Fruit fly (Drosophila melanogaster): ENCODE measurements around the gene Uvrag.

Gene Uvrag

DNA sequence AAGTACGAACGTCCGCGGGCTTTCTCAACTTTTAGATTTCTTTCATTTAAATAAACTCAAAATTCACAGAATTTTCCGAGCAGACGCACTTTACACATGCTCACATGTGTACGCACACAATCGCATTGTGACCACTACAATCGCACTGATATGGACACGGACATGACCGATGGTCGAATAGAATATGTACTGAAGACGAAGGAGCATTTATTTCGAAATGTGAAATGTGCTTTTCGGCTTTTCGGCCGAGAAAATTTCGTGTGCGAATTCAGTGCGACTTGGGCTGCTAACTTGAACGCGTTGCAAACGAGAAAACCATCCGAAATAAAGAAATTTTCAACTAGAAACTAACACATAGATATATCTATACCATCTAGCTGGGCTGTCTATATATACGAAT, 25.8 kb upstream of the Uvrag start, which contains the start of gene CG44085:
TSS of gene CG44085 (plus strand) at position 269 of the 400 bp plus-strand sequence.
- TF ChIP-seq Dfd (GFP tag; optimal IDR thresholded peaks at IDR 0.05): no peak
- no peak for TF ChIP-seq tai (GFP tag; optimal IDR thresholded peaks at IDR 0.05)
- TF ChIP-seq rgr (GFP tag; optimal IDR thresholded peaks at IDR 0.05): no peak
- no peak for TF ChIP-seq Jra (GFP tag; optimal IDR thresholded peaks at IDR 0.05)

DNA sequence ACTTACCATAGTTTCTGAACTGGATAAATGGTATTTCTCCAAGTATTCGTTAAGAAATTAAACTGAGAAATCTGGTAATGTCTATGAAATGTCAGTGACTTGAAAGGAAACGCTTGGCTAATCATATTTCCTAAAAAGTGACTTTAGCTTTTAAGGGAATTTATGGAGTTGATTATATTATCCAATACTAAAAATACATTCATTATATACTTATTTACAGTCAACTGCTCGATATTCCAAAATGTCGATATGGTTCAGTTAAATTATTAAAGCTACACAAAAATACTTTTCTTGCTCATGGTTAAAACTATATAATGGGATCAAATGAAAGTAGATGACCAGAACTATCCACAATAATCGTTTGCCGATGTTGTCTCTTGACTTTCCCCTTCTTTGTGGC, 20.8 kb upstream of the Uvrag start, which contains the start of gene CG31848:
TSS of gene CG31848 (minus strand) at position 101 of the 400 bp plus-strand sequence.
- TF ChIP-seq psq (GFP tag; optimal IDR thresholded peaks at IDR 0.05): no peak
- no peak for TF ChIP-seq pan (optimal IDR thresholded peaks at IDR 0.05)
- no peak for TF ChIP-seq CrebA (GFP tag; optimal IDR thresholded peaks at IDR 0.05; ENCODE audit: borderline replicate concordance)
- TF ChIP-seq tai (GFP tag; optimal IDR thresholded peaks at IDR 0.05): no peak
- TF ChIP-seq sv (GFP tag; optimal IDR thresholded peaks at IDR 0.05): no peak
- TF ChIP-seq Sp1 (GFP tag; optimal IDR thresholded peaks at IDR 0.05): no peak
- TF ChIP-seq ey (GFP tag; optimal IDR thresholded peaks at IDR 0.05): no peak
- TF ChIP-seq woc (GFP tag; optimal IDR thresholded peaks at IDR 0.05): no peak
- no peak for TF ChIP-seq Mio (GFP tag; optimal IDR thresholded peaks at IDR 0.05)
- TF ChIP-seq OdsH (GFP tag; optimal IDR thresholded peaks at IDR 0.05): no peak
- TF ChIP-seq Dif (GFP tag; optimal IDR thresholded peaks at IDR 0.05; ENCODE audit: partially characterized antibody): no peak
- no peak for TF ChIP-seq fru (GFP tag; optimal IDR thresholded peaks at IDR 0.05)
- no peak for TF ChIP-seq lola (GFP tag; optimal IDR thresholded peaks at IDR 0.05)
- no peak for TF ChIP-seq Abd-B (GFP tag; optimal IDR thresholded peaks at IDR 0.05)
- no peak for TF ChIP-seq usp (GFP tag; optimal IDR thresholded peaks at IDR 0.05)
- TF ChIP-seq dmrt93B (GFP tag; optimal IDR thresholded peaks at IDR 0.05): no peak
- TF ChIP-seq rgr (GFP tag; optimal IDR thresholded peaks at IDR 0.05): no peak
- no peak for TF ChIP-seq dsf (GFP tag; optimal IDR thresholded peaks at IDR 0.05; ENCODE audit: borderline replicate concordance)
- TF ChIP-seq Myc (optimal IDR thresholded peaks at IDR 0.05): no peak

DNA sequence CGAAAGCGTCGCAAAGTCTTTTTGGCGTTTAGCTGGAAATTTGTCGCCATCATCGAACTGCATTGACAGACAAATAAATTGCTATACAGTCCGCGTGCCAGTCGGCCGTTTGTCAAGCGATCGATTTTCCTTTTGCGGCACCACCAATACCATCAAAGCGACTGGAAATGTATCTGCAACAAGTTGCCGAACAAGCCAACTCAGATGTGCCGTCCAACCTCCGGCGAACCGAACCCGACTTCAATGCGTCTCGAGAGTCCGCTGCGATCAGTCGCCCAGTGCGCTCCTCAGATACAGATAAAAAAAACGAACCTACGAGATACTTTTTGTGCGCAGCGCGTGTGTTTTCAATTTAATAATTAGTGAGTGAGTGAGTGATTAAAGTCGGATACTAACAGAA, 19.9 kb upstream of the Uvrag start:
- TF ChIP-seq jim (GFP tag; optimal IDR thresholded peaks at IDR 0.05) (no peak), dmrt93B (GFP tag; optimal IDR thresholded peaks at IDR 0.05) (no peak), GATAd (GFP tag; optimal IDR thresholded peaks at IDR 0.05) (no peak), Hnf4 (GFP tag; optimal IDR thresholded peaks at IDR 0.05) (no peak), rgr (GFP tag; optimal IDR thresholded peaks at IDR 0.05) (no peak), CrebA (GFP tag; optimal IDR thresholded peaks at IDR 0.05; ENCODE audit: borderline replicate concordance) (no peak), Hr78 (GFP tag; optimal IDR thresholded peaks at IDR 0.05) (no peak), woc (GFP tag; optimal IDR thresholded peaks at IDR 0.05) (no peak), CG9705 (GFP tag; optimal IDR thresholded peaks at IDR 0.05) (no peak), Mio (GFP tag; optimal IDR thresholded peaks at IDR 0.05) (no peak), pan (optimal IDR thresholded peaks at IDR 0.05) (no peak), CG32264 (GFP tag; optimal IDR thresholded peaks at IDR 0.05) (no peak)

DNA sequence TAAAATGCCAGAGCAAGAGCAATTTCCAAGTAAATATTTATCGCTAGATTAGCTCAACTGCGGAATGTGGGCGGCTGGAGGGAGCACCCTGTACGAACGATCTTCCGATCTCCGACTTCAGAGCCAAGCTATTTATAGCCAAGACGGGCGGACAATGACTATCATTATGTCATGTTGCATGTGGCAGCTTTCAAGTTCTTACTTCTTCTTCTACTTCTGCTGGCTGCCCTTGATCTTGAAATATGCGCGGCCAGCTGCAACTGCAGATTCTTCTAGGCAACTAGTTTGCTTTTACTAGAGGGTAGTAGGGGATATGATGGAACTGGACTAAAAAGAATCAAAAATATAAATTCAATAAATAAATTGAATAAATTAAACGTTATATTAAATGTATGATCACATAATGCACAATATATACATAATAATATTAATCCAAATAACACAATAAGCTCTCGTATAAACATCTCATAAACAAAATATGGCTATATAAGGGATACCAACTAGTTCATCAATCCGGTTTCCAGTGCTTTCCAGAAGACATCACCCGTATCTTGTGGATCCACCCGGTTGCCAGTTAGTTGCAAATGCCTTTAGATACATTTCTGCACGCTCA, 18.4 kb upstream of the Uvrag start:
- TF ChIP-seq dsf (GFP tag; optimal IDR thresholded peaks at IDR 0.05; ENCODE audit: borderline replicate concordance): no peak
- TF ChIP-seq psq (GFP tag; optimal IDR thresholded peaks at IDR 0.05): no peak
- no peak for TF ChIP-seq CG9705 (GFP tag; optimal IDR thresholded peaks at IDR 0.05)
- TF ChIP-seq Myc (optimal IDR thresholded peaks at IDR 0.05): no peak
- TF ChIP-seq CG32264 (GFP tag; optimal IDR thresholded peaks at IDR 0.05): no peak
- no peak for TF ChIP-seq rgr (GFP tag; optimal IDR thresholded peaks at IDR 0.05)
- no peak for TF ChIP-seq Hr83 (GFP tag; optimal IDR thresholded peaks at IDR 0.05; ENCODE audit: poor library complexity, severe bottlenecking)
- TF ChIP-seq lola (GFP tag; optimal IDR thresholded peaks at IDR 0.05): no peak
- no peak for TF ChIP-seq Dfd (GFP tag; optimal IDR thresholded peaks at IDR 0.05)
- no peak for TF ChIP-seq pan (optimal IDR thresholded peaks at IDR 0.05)

DNA sequence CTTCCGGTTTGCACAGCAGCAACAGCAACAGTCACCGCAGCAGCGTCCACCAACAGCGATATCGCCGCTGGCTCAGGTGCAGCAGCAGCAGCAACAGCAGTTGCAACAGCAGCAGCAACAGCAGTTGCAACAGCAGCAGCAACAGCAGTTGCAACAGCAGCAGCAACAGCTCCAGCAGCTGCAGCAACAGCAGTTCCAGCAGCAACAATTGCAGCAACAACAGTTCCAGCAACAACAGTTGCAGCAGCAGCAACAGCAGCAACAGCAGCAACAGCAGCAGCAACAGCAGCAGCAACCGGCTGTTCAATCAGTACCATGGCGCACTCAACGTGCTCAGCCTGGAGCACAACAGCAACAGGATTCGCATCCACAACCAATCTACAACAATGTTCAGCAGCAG, 14.0 kb upstream of the Uvrag start:
- peak; percentile 85 for TF ChIP-seq Dfd (GFP tag; optimal IDR thresholded peaks at IDR 0.05)
- TF ChIP-seq psq (GFP tag; optimal IDR thresholded peaks at IDR 0.05): no peak

DNA sequence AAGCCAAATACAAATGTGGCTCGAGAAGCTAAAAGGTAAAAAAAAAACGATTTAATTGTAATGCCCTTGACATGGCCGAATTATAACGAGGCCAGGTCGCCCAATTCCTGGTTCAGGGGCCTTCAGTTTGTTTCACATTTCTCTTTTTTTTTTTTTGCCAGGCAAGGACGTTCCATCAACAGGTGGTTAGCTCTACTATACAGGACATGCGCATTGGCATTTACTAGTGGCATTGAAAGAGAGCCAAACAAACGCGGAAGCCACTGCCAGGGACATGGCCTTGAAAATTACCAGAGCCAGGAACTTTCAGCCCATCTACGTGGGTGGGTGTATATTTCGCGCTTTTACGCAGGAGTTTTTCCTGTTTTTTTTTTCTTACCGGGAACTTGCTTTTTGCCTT, 786 bp upstream of the Uvrag start:
- no peak for TF ChIP-seq dsf (GFP tag; optimal IDR thresholded peaks at IDR 0.05; ENCODE audit: borderline replicate concordance)
- TF ChIP-seq CG9705 (GFP tag; optimal IDR thresholded peaks at IDR 0.05): no peak
- no peak for TF ChIP-seq CG32264 (GFP tag; optimal IDR thresholded peaks at IDR 0.05)
- no peak for TF ChIP-seq Myc (optimal IDR thresholded peaks at IDR 0.05)
- TF ChIP-seq woc (GFP tag; optimal IDR thresholded peaks at IDR 0.05): no peak
- no peak for TF ChIP-seq fru (GFP tag; optimal IDR thresholded peaks at IDR 0.05)
- TF ChIP-seq brk (GFP tag; optimal IDR thresholded peaks at IDR 0.05): no peak
- no peak for TF ChIP-seq h (GFP tag; optimal IDR thresholded peaks at IDR 0.05)
- TF ChIP-seq Abd-B (GFP tag; optimal IDR thresholded peaks at IDR 0.05): no peak
- no peak for TF ChIP-seq Dif (GFP tag; optimal IDR thresholded peaks at IDR 0.05; ENCODE audit: partially characterized antibody)
- no peak for TF ChIP-seq sage (GFP tag; optimal IDR thresholded peaks at IDR 0.05)
- TF ChIP-seq HLH106 (tag; optimal IDR thresholded peaks at IDR 0.05): no peak
- no peak for TF ChIP-seq Sp1 (GFP tag; optimal IDR thresholded peaks at IDR 0.05)

Measured in whole organism, wandering third instar larva.